Fruit fly (Drosophila melanogaster): ENCODE results near the gene MtnE.

MtnE gene

DNA sequence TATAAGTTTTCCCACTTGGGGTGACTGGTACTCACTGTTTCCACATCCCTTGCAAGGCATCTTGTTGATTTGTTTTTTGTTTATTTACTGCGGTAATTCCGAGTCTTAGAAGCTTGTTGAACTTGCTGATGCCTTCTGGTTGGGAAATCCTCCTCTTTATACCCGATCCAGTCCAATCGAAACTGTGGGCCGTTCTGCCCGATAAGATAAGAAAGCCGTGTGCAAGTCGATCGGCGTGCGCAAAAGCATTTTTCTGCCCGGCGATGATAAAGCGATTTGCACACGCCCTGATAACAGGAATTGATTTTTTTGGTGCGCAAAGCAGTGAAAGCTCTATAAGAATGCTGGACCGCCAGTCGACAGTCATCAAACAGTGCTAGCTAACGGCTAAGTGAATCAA lies at the start of gene MtnE, which contains the start of gene MtnD:
TSS of gene MtnE (minus strand) at position 130 of the 400 bp plus-strand sequence.
TSS of gene MtnD (plus strand) at position 388 of the 400 bp plus-strand sequence.
- no peak for TF ChIP-seq CG17806 (tag; optimal IDR thresholded peaks at IDR 0.05)
- peak; percentile 60; the same call in 1 of the 3 replicates for TF ChIP-seq CG4496 (GFP tag; IDR thresholded peaks at IDR 0.05)
- TF ChIP-seq Snoo (tag; optimal IDR thresholded peaks at IDR 0.05), result no peak

- no peak for TF ChIP-seq CG8159 (tag; optimal IDR thresholded peaks at IDR 0.05)
- no peak for TF ChIP-seq CG15710 (tag; optimal IDR thresholded peaks at IDR 0.05)
- no peak for TF ChIP-seq CG17806 (tag; optimal IDR thresholded peaks at IDR 0.05)
- no peak for TF ChIP-seq CG34367 (tag; optimal IDR thresholded peaks at IDR 0.05)
- TF ChIP-seq CG13204 (GFP tag; optimal IDR thresholded peaks at IDR 0.05), result no peak
- TF ChIP-seq CG4496 (GFP tag; IDR thresholded peaks at IDR 0.05), result no peak
- no peak for TF ChIP-seq Pif1B (GFP tag; optimal IDR thresholded peaks at IDR 0.05)
- no peak for TF ChIP-seq rn (GFP tag; IDR thresholded peaks at IDR 0.05)
- no peak for TF ChIP-seq gl (tag; optimal IDR thresholded peaks at IDR 0.05)
- no peak for TF ChIP-seq D1 (tag; optimal IDR thresholded peaks at IDR 0.05)
These were observed 46.9 kb upstream of the MtnE start, which contains the start of gene CG34008 for dm6 chr3R:20581376-20581775. TSS of gene CG34008 (minus strand) at chr3R:20581522.

dm6 chr3R:20579816-20580215 lies 45.3 kb upstream of the MtnE start, which contains the start of the genes EloB and Srp14:
TSS of gene EloB (minus strand) at chr3R:20579850.
TSS of gene Srp14 (plus strand) at chr3R:20580115.
- TF ChIP-seq Pif1B (GFP tag; optimal IDR thresholded peaks at IDR 0.05) (no peak), EcR (GFP tag; optimal IDR thresholded peaks at IDR 0.05) (peak; percentile 98), CG34367 (tag; optimal IDR thresholded peaks at IDR 0.05) (peak; percentile 55), gl (tag; optimal IDR thresholded peaks at IDR 0.05) (peak; percentile 33), CG9948 (tag; optimal IDR thresholded peaks at IDR 0.05) (peak; percentile 65), CG10348 (GFP tag; IDR thresholded peaks at IDR 0.05) (no peak), CG32121 (GFP tag; IDR thresholded peaks at IDR 0.05) (peak; percentile 66), CG13204 (GFP tag; optimal IDR thresholded peaks at IDR 0.05) (no peak), CG17806 (tag; optimal IDR thresholded peaks at IDR 0.05) (peak; percentile 70), D1 (tag; optimal IDR thresholded peaks at IDR 0.05) (no peak), CG12605 (GFP tag; IDR thresholded peaks at IDR 0.05) (peak; percentile 57; the same call in 1 of the 2 replicates), CG15710 (tag; optimal IDR thresholded peaks at IDR 0.05) (peak; percentile 78), fd96Ca (GFP tag; IDR thresholded peaks at IDR 0.05) (peak; percentile 81), CG8301 (tag; optimal IDR thresholded peaks at IDR 0.05) (peak; percentile 64), Ets98B (GFP tag; IDR thresholded peaks at IDR 0.05) (peak; percentile 78), CG4496 (GFP tag; IDR thresholded peaks at IDR 0.05) (peak; percentile 77), rn (GFP tag; IDR thresholded peaks at IDR 0.05) (no peak), Snoo (tag; optimal IDR thresholded peaks at IDR 0.05) (peak; percentile 66)

DNA sequence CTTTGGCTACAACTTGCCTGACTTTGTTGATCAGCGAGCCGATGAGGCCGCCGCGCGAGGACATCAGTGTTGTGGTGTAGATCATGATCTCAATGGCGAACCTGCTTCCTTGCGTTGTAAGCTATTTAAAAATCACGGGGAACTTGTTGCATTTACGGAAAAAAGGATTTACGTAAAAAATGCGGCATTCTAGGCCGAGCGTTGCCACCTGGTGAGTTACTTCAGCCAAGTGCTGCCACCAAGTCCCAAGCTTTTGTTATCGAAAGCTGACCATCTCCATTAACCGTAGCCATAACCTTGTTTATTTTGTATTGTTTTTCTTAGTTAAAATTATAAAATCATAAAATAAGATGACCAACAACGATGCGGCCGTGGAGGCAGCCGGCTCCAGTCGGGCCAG lies 42.3 kb upstream of the MtnE start, which contains the start of the genes TFAM and CG5412:
TSS of gene TFAM (minus strand) at position 222 of the 400 bp plus-strand sequence.
TSS of gene CG5412 (plus strand) at position 265 of the 400 bp plus-strand sequence.
- TF ChIP-seq EcR (GFP tag; optimal IDR thresholded peaks at IDR 0.05) (peak; percentile 64), CG8159 (tag; optimal IDR thresholded peaks at IDR 0.05) (no peak)

DNA sequence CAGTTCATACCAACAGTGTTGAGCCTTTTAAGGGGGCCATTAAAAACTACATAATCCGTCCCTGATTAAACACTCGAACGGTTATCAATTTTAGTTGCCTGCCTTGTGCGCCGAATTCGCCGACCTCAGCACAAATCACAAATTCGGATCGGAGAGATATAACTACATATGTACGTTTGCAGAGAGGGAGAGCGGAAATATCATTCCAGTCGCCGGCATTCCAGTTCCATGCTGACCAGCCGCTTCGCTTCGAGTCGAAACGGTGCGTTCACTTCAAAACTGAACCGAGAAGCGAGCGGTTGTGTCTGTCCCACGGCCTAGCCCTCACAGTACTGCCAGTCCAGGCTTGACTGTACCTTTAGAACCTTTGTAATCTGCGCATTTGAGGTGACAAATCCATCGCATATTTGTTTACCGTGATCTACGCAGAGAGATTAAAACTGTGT lies 40.1 kb upstream of the MtnE start:
- TF ChIP-seq gl (tag; optimal IDR thresholded peaks at IDR 0.05), result no peak
- no peak for TF ChIP-seq CG32121 (GFP tag; IDR thresholded peaks at IDR 0.05)
- no peak for TF ChIP-seq CG4496 (GFP tag; IDR thresholded peaks at IDR 0.05)
- no peak for TF ChIP-seq Pif1A (GFP tag; optimal IDR thresholded peaks at IDR 0.05)
- TF ChIP-seq CG34367 (tag; optimal IDR thresholded peaks at IDR 0.05), result no peak
- no peak for TF ChIP-seq rn (GFP tag; IDR thresholded peaks at IDR 0.05)
- no peak for TF ChIP-seq CG14655 (GFP tag; optimal IDR thresholded peaks at IDR 0.05)
- TF ChIP-seq CG15710 (tag; optimal IDR thresholded peaks at IDR 0.05), result no peak
- no peak for TF ChIP-seq EcR (GFP tag; optimal IDR thresholded peaks at IDR 0.05)
- TF ChIP-seq Ets98B (GFP tag; IDR thresholded peaks at IDR 0.05), result no peak
- no peak for TF ChIP-seq CG8301 (tag; optimal IDR thresholded peaks at IDR 0.05)
- no peak for TF ChIP-seq Pif1B (GFP tag; optimal IDR thresholded peaks at IDR 0.05)
- no peak for TF ChIP-seq Snoo (tag; optimal IDR thresholded peaks at IDR 0.05)
- TF ChIP-seq CG9948 (tag; optimal IDR thresholded peaks at IDR 0.05), result no peak

- no peak for TF ChIP-seq CG8159 (tag; optimal IDR thresholded peaks at IDR 0.05)
- no peak for TF ChIP-seq fd96Ca (GFP tag; IDR thresholded peaks at IDR 0.05)
- TF ChIP-seq CG17806 (tag; optimal IDR thresholded peaks at IDR 0.05), result no peak
- TF ChIP-seq CG9948 (tag; optimal IDR thresholded peaks at IDR 0.05), result no peak
- TF ChIP-seq gl (tag; optimal IDR thresholded peaks at IDR 0.05), result no peak
- TF ChIP-seq EcR (GFP tag; optimal IDR thresholded peaks at IDR 0.05), result no peak
- TF ChIP-seq D1 (tag; optimal IDR thresholded peaks at IDR 0.05), result no peak
- no peak for TF ChIP-seq CG8301 (tag; optimal IDR thresholded peaks at IDR 0.05)
- TF ChIP-seq CG14655 (GFP tag; optimal IDR thresholded peaks at IDR 0.05), result no peak
- no peak for TF ChIP-seq CG4496 (GFP tag; IDR thresholded peaks at IDR 0.05)
- TF ChIP-seq CG13204 (GFP tag; optimal IDR thresholded peaks at IDR 0.05), result no peak
- TF ChIP-seq CG15710 (tag; optimal IDR thresholded peaks at IDR 0.05), result no peak
- no peak for TF ChIP-seq CG32121 (GFP tag; IDR thresholded peaks at IDR 0.05)
- TF ChIP-seq CG10348 (GFP tag; IDR thresholded peaks at IDR 0.05), result no peak
These were observed 38.8 kb upstream of the MtnE start for dm6 chr3R:20573326-20573725.

Data from whole organism, pupa.